Worm (Caenorhabditis elegans) whole organism, young adult: ENCODE data around the gene C02E7.7.

ENCODE experiments used
- B0019.2 ChIP-seq: fragments of 200-800 bp; sonication (Bioruptor generic); conservative IDR thresholded peaks from 2 replicates; pipeline ENCODE4 v1.3.6; 2022; ENCODE audit warnings: missing genetic modification reagents, missing genetic modification characterization, missing compliant biosample characterization
- B0035.1 ChIP-seq: sonication (generic microtip); optimal IDR thresholded peaks from 2 replicates; lab custom pipeline; 2016; ENCODE audit warnings: missing genetic modification characterization, mild to moderate bottlenecking, missing compliant biosample characterization, missing genotype, missing genetic modification reagents
- B0261.1 ChIP-seq: sonication (generic microtip); optimal IDR thresholded peaks from 2 replicates; lab custom pipeline; 2016; ENCODE audit warnings: mild to moderate bottlenecking, missing genetic modification characterization, moderate library complexity, missing compliant biosample characterization
- C17E4.6 ChIP-seq: fragments of 200-800 bp; sonication (Bioruptor generic); IDR thresholded peaks from 2 replicates; pipeline ENCODE4 v1.3.6; 2022; ENCODE audit warnings: missing genetic modification reagents, missing genetic modification characterization, missing compliant biosample characterization
- D2030.7 ChIP-seq: fragments of 200-800 bp; sonication (Bioruptor generic); IDR thresholded peaks from 2 replicates; pipeline ENCODE4 v1.3.6; 2022; ENCODE audit warnings: missing genetic modification reagents, missing genetic modification characterization, missing compliant biosample characterization
- F33H1.4 ChIP-seq: fragments of 200-800 bp; sonication (Bioruptor generic); IDR thresholded peaks from 2 replicates; pipeline ENCODE4 v1.3.6; 2022; ENCODE audit warnings: missing genetic modification reagents, missing genetic modification characterization, missing compliant biosample characterization
- F37B4.10 ChIP-seq: fragments of 200-800 bp; sonication (Bioruptor generic); IDR thresholded peaks from 2 replicates; pipeline ENCODE4 v1.3.6; 2022; ENCODE audit warnings: missing genetic modification characterization, missing compliant biosample characterization
- F52B5.7 ChIP-seq: sonication (generic microtip); optimal IDR thresholded peaks from 2 replicates; lab custom pipeline; 2016; ENCODE audit warnings: mild to moderate bottlenecking, missing genetic modification characterization, missing compliant biosample characterization
- K12H6.12 ChIP-seq: fragments of 200-800 bp; sonication (Bioruptor generic); optimal IDR thresholded peaks from 2 replicates; lab custom pipeline; 2018; ENCODE audit warnings: mild to moderate bottlenecking, missing genetic modification characterization, missing compliant biosample characterization
- Y56A3A.18 ChIP-seq: fragments of 200-800 bp; sonication (Bioruptor generic); IDR thresholded peaks from 2 replicates; pipeline ENCODE4 v1.3.6; 2022; ENCODE audit warnings: missing genetic modification reagents, missing genetic modification characterization, missing compliant biosample characterization
- Y79H2A.3 ChIP-seq: fragments of 200-800 bp; sonication (Bioruptor generic); conservative IDR thresholded peaks from 2 replicates; pipeline ENCODE4 v1.3.6; 2022; ENCODE audit warnings: missing genetic modification reagents, missing genetic modification characterization, missing compliant biosample characterization
- ZK185.1 ChIP-seq: sonication (generic microtip); optimal IDR thresholded peaks from 2 replicates; lab custom pipeline; 2016; ENCODE audit warnings: mild to moderate bottlenecking, missing genetic modification characterization, missing compliant biosample characterization; ENCODE audit not compliant: poor library complexity, severe bottlenecking
- aptf-2 ChIP-seq: fragments of 200-800 bp; sonication (Bioruptor generic); conservative IDR thresholded peaks from 2 replicates; pipeline ENCODE4 v1.3.6; 2022; ENCODE audit warnings: missing genetic modification reagents, missing genetic modification characterization, missing compliant biosample characterization
- bed-2 ChIP-seq: fragments of 200-800 bp; sonication (Bioruptor generic); IDR thresholded peaks from 2 replicates; pipeline ENCODE4 v1.3.6; 2022; ENCODE audit warnings: missing genetic modification reagents, missing genetic modification characterization, missing compliant biosample characterization
- ccch-3 ChIP-seq: fragments of 200-800 bp; sonication (Bioruptor generic); optimal IDR thresholded peaks from 2 replicates; lab custom pipeline; 2018; ENCODE audit warnings: mild to moderate bottlenecking, missing genetic modification characterization, missing compliant biosample characterization
- cebp-1 ChIP-seq, 2 experiments: fragments of 200-800 bp in 1 of 2; sonication (Bioruptor generic) in 1 of 2; sonication (generic microtip) in 1 of 2; IDR thresholded peaks in 1 of 2; optimal IDR thresholded peaks in 1 of 2; 2 replicates each; pipeline versions ENCODE4 v1.3.6 to Lab custom; 2017 to 2022; ENCODE audit warnings: missing compliant biosample characterization in 2 of 2, missing genetic modification characterization in 2 of 2, mild to moderate bottlenecking in 1 of 2, missing genetic modification reagents in 1 of 2, moderate library complexity in 1 of 2
- dpff-1 ChIP-seq: sonication (generic microtip); optimal IDR thresholded peaks from 2 replicates; lab custom pipeline; 2017; ENCODE audit warnings: mild to moderate bottlenecking, missing genetic modification characterization, missing compliant biosample characterization
- efl-1 ChIP-seq: fragments of 150-350 bp; optimal IDR thresholded peaks from 2 replicates; lab custom pipeline; 2014; ENCODE audit warnings: missing biosample characterization, missing genetic modification reagents, missing genetic modification characterization
- egl-18 ChIP-seq: fragments of 200-800 bp; sonication (Bioruptor generic); IDR thresholded peaks from 2 replicates; pipeline ENCODE4 v1.3.6; 2022; ENCODE audit warnings: missing genetic modification reagents, missing genetic modification characterization, missing compliant biosample characterization
- egl-44 ChIP-seq: fragments of 200-800 bp; sonication (Bioruptor generic); IDR thresholded peaks from 2 replicates; pipeline ENCODE4 v1.3.6; 2022; ENCODE audit warnings: missing genetic modification reagents, missing genetic modification characterization, missing compliant biosample characterization
- egrh-3 ChIP-seq: fragments of 200-800 bp; sonication (Bioruptor generic); IDR thresholded peaks from 2 replicates; pipeline ENCODE4 v1.3.6; 2022; ENCODE audit warnings: missing genetic modification reagents, missing genetic modification characterization, missing compliant biosample characterization
- hlh-12 ChIP-seq: sonication (generic microtip); optimal IDR thresholded peaks from 2 replicates; lab custom pipeline; 2016; ENCODE audit warnings: missing genetic modification characterization, missing compliant biosample characterization
- hlh-26 ChIP-seq: fragments of 200-800 bp; sonication (Bioruptor generic); conservative IDR thresholded peaks from 2 replicates; pipeline ENCODE4 v1.3.6; 2022; ENCODE audit warnings: missing genetic modification reagents, missing genetic modification characterization, missing compliant biosample characterization
- hmg-1.2 ChIP-seq: fragments of 200-800 bp; sonication (Bioruptor generic); IDR thresholded peaks from 2 replicates; pipeline ENCODE4 v1.3.6; 2022; ENCODE audit warnings: missing genetic modification reagents, missing genetic modification characterization, missing compliant biosample characterization
- lag-1 ChIP-seq: fragments of 200-800 bp; sonication (Bioruptor generic); IDR thresholded peaks from 2 replicates; pipeline ENCODE4 v1.3.6; 2022; ENCODE audit warnings: missing genetic modification reagents, missing genetic modification characterization, missing compliant biosample characterization
- let-607 ChIP-seq, 2 experiments: fragments of 200-800 bp in 1 of 2; sonication (Bioruptor generic) in 1 of 2; sonication (generic microtip) in 1 of 2; optimal IDR thresholded peaks; 2 replicates each; lab custom pipeline; 2016 to 2018; ENCODE audit warnings: mild to moderate bottlenecking in 2 of 2, missing compliant biosample characterization in 2 of 2, missing genetic modification characterization in 2 of 2, moderate library complexity in 2 of 2, missing genotype in 1 of 2
- nfya-1 ChIP-seq: sonication (generic microtip); optimal IDR thresholded peaks from 2 replicates; lab custom pipeline; 2017; ENCODE audit warnings: antibody characterized with exemption, missing compliant biosample characterization, missing genetic modification characterization, borderline replicate concordance; ENCODE audit not compliant: insufficient read depth
- nhr-179 ChIP-seq: sonication (generic microtip); optimal IDR thresholded peaks from 2 replicates; lab custom pipeline; 2016; ENCODE audit warnings: mild to moderate bottlenecking, missing genetic modification characterization, missing compliant biosample characterization
- nhr-80 ChIP-seq: sonication (generic microtip); optimal IDR thresholded peaks from 2 replicates; lab custom pipeline; 2016; ENCODE audit warnings: missing genetic modification characterization, missing compliant biosample characterization
- nhr-90 ChIP-seq: sonication (generic microtip); optimal IDR thresholded peaks from 2 replicates; lab custom pipeline; 2016; ENCODE audit warnings: missing genotype, mild to moderate bottlenecking, missing genetic modification characterization, missing compliant biosample characterization
- pbrm-1 ChIP-seq: fragments of 200-800 bp; sonication (Bioruptor generic); IDR thresholded peaks from 2 replicates; pipeline ENCODE4 v1.3.6; 2022; ENCODE audit warnings: missing genetic modification reagents, missing genetic modification characterization, missing compliant biosample characterization
- rec-8 ChIP-seq, 2 experiments: sonication (generic microtip); optimal IDR thresholded peaks; 2 replicates each; lab custom pipeline; 2016; ENCODE audit warnings: mild to moderate bottlenecking in 2 of 2, missing genetic modification characterization in 2 of 2, missing genetic modification reagents in 2 of 2, missing genotype in 2 of 2, missing biosample characterization in 1 of 2, missing compliant biosample characterization in 1 of 2, moderate library complexity in 1 of 2
- repo-1 ChIP-seq: sonication (generic microtip); optimal IDR thresholded peaks from 2 replicates; lab custom pipeline; 2017; ENCODE audit warnings: mild to moderate bottlenecking, missing genetic modification characterization, missing compliant biosample characterization
- sdz-38 ChIP-seq: sonication (generic microtip); optimal IDR thresholded peaks from 2 replicates; lab custom pipeline; 2016; ENCODE audit warnings: missing genotype, missing genetic modification characterization, missing compliant biosample characterization
- snpc-3.4 ChIP-seq: sonication (generic microtip); optimal IDR thresholded peaks from 2 replicates; lab custom pipeline; 2017; ENCODE audit warnings: missing genetic modification characterization, mild to moderate bottlenecking, missing compliant biosample characterization, antibody characterized with exemption, moderate library complexity, missing genotype, missing genetic modification reagents
- sptf-2 ChIP-seq: fragments of 200-800 bp; sonication (Bioruptor generic); optimal IDR thresholded peaks from 2 replicates; lab custom pipeline; 2018; ENCODE audit warnings: mild to moderate bottlenecking, missing genetic modification characterization, missing compliant biosample characterization
- tbp1 ChIP-seq: fragments of 200-800 bp; sonication (Bioruptor generic); optimal IDR thresholded peaks from 2 replicates; lab custom pipeline; 2018; ENCODE audit warnings: mild to moderate bottlenecking, missing genetic modification characterization, missing compliant biosample characterization
- tbx-9 ChIP-seq: sonication (generic microtip); optimal IDR thresholded peaks from 2 replicates; lab custom pipeline; 2016; ENCODE audit warnings: borderline replicate concordance, missing genetic modification characterization, inconsistent platforms, missing compliant biosample characterization
- ztf-22 ChIP-seq: fragments of 200-800 bp; sonication (Bioruptor generic); optimal IDR thresholded peaks from 2 replicates; lab custom pipeline; 2018; ENCODE audit warnings: mild to moderate bottlenecking, missing genetic modification characterization, moderate library complexity, missing compliant biosample characterization
- ztf-26 ChIP-seq: sonication (generic microtip); optimal IDR thresholded peaks from 2 replicates; lab custom pipeline; 2017; ENCODE audit warnings: missing genetic modification characterization, missing compliant biosample characterization

Gene C02E7.7

ce11 chrV:4935096-4935495, 16.7 kb upstream of the C02E7.7 start:
- TF ChIP-seq egl-44 (GFP tag; lab: Robert Waterston, UW) (no peak), egrh-3 (GFP tag; lab: Robert Waterston, UW) (no peak), ztf-26 (tag; lab: Kevin White, UChicago) (no peak)

- TF ChIP-seq lag-1 (GFP tag; lab: Robert Waterston, UW) (no peak), D2030.7 (GFP tag; lab: Robert Waterston, UW) (no peak), F37B4.10 (no peak), bed-2 (no peak), tbx-9 (tag; lab: Kevin White, UChicago) (no peak), Y56A3A.18 (GFP tag; lab: Robert Waterston, UW) (no peak)
Observed at ce11 chrV:4934406-4934805, 16.0 kb upstream of the C02E7.7 start, which contains the start of gene catp-2. TSS of gene catp-2 (plus strand) at chrV:4934706.

ce11 chrV:4933268-4933667, 14.9 kb upstream of the C02E7.7 start:
- TF ChIP-seq F37B4.10: no peak
- TF ChIP-seq cebp-1 (GFP tag; IDR thresholded peaks at IDR 0.05; lab: Robert Waterston, UW): no peak
- TF ChIP-seq cebp-1 (tag; optimal IDR thresholded peaks at IDR 0.05; lab: Kevin White, UChicago): no peak
- no peak for TF ChIP-seq efl-1 (GFP tag; lab: Kevin White, UChicago)

ce11 chrV:4932814-4933213, 14.4 kb upstream of the C02E7.7 start, which contains the start of gene C02E7.10:
TSS of gene C02E7.10 (minus strand) at chrV:4933045.
- TF ChIP-seq dpff-1 (tag; lab: Kevin White, UChicago) (no peak), ZK185.1 (tag; lab: Kevin White, UChicago) (no peak), nhr-80 (no peak), tbp1 (GFP tag; lab: Kevin White, UChicago) (no peak), hlh-12 (tag; lab: Kevin White, UChicago) (no peak), egrh-3 (GFP tag; lab: Robert Waterston, UW) (no peak), F52B5.7 (tag; lab: Kevin White, UChicago) (no peak), snpc-3.4 (tag; lab: Kevin White, UChicago) (no peak), egl-18 (GFP tag; lab: Robert Waterston, UW) (no peak), nfya-1 (tag; lab: Kevin White, UChicago) (no peak), F33H1.4 (GFP tag; lab: Robert Waterston, UW) (no peak), sptf-2 (no peak), B0035.1 (tag; lab: Kevin White, UChicago) (no peak), ztf-22 (GFP tag; lab: Kevin White, UChicago) (no peak), ccch-3 (GFP tag; lab: Kevin White, UChicago) (no peak), nhr-90 (tag; lab: Kevin White, UChicago) (no peak), sdz-38 (tag; lab: Kevin White, UChicago) (no peak), let-607 (tag; optimal IDR thresholded peaks at IDR 0.05; lab: Kevin White, UChicago) (no peak)

- TF ChIP-seq aptf-2 (no peak), rec-8 (tag; optimal IDR thresholded peaks at IDR 0.05; lab: Kevin White, UChicago) (no peak), B0261.1 (tag; lab: Kevin White, UChicago) (no peak), repo-1 (tag; lab: Kevin White, UChicago) (no peak), pbrm-1 (no peak), Y79H2A.3 (no peak), hlh-26 (no peak), Y56A3A.18 (GFP tag; lab: Robert Waterston, UW) (no peak), C17E4.6 (GFP tag; lab: Robert Waterston, UW) (no peak), sdz-38 (tag; lab: Kevin White, UChicago) (no peak), K12H6.12 (no peak), hmg-1.2 (GFP tag; lab: Robert Waterston, UW) (no peak), B0019.2 (GFP tag; lab: Robert Waterston, UW) (no peak), nhr-179 (tag; lab: Kevin White, UChicago) (no peak)
Observed at ce11 chrV:4929842-4930241, 11.5 kb upstream of the C02E7.7 start, which contains the start of gene str-205. TSS of gene str-205 (minus strand) at chrV:4929942.
